Worm (Caenorhabditis elegans) whole organism, L4 larva: ENCODE data around the gene M163.10.

Experiments
- F10B5.3 ChIP-seq: sonication (generic microtip); optimal IDR thresholded peaks from 2 replicates; lab custom pipeline; 2016; ENCODE audit warnings: mild to moderate bottlenecking, missing genetic modification characterization, missing compliant biosample characterization
- F49E8.2 ChIP-seq: sonication (generic microtip); optimal IDR thresholded peaks from 2 replicates; lab custom pipeline; 2016; ENCODE audit warnings: missing compliant biosample characterization, mild to moderate bottlenecking, missing genetic modification characterization, borderline replicate concordance
- R02D3.7 ChIP-seq: fragments of 150-350 bp; sonication (generic microtip); optimal IDR thresholded peaks from 3 replicates; lab custom pipeline; 2014; ENCODE audit warnings: missing biosample characterization, missing genetic modification characterization
- T20F7.1 ChIP-seq: fragments of 200-800 bp; sonication (Bioruptor generic); optimal IDR thresholded peaks from 2 replicates; lab custom pipeline; 2018; ENCODE audit warnings: mild to moderate bottlenecking, missing genetic modification characterization, missing compliant biosample characterization
- ZK337.2 ChIP-seq: fragments of 200-800 bp; sonication (Bioruptor generic); IDR thresholded peaks from 2 replicates; pipeline ENCODE4 v1.3.6; 2022; ENCODE audit warnings: missing genetic modification reagents, missing genetic modification characterization, missing compliant biosample characterization
- ZK546.5 ChIP-seq, 2 experiments: sonication (generic microtip); optimal IDR thresholded peaks; 2 replicates each; lab custom pipeline; 2017; ENCODE audit warnings: missing biosample characterization in 2 of 2, missing genetic modification characterization in 2 of 2
- aha-1 ChIP-seq: fragments of 150-350 bp; peaks from one replicate; lab custom pipeline; 2014; ENCODE audit warnings: missing biosample characterization, missing genetic modification characterization
- arid-1 ChIP-seq: fragments of 200-800 bp; sonication (Bioruptor generic); conservative IDR thresholded peaks from 2 replicates; pipeline ENCODE4 v1.3.6; 2022; ENCODE audit warnings: missing genetic modification reagents, missing genetic modification characterization, missing compliant biosample characterization
- attf-4 ChIP-seq: sonication (generic microtip); optimal IDR thresholded peaks from 3 replicates; lab custom pipeline; 2017; ENCODE audit warnings: missing biosample characterization, missing genetic modification characterization
- ceh-28 ChIP-seq: fragments of 150-350 bp; optimal IDR thresholded peaks from 2 replicates; lab custom pipeline; 2014; ENCODE audit warnings: missing biosample characterization, missing genetic modification reagents, missing genetic modification characterization
- ceh-32 ChIP-seq: sonication (generic microtip); optimal IDR thresholded peaks from 2 replicates; lab custom pipeline; 2016; ENCODE audit warnings: mild to moderate bottlenecking, missing genetic modification characterization, missing compliant biosample characterization; ENCODE audit not compliant: poor library complexity
- ceh-44 ChIP-seq: fragments of 200-800 bp; sonication (Bioruptor generic); IDR thresholded peaks from 2 replicates; pipeline ENCODE4 v1.3.6; 2022; ENCODE audit warnings: missing genetic modification reagents, missing genetic modification characterization, missing compliant biosample characterization
- ceh-62 ChIP-seq: sonication (generic microtip); optimal IDR thresholded peaks from 2 replicates; lab custom pipeline; 2017; ENCODE audit warnings: missing biosample characterization, missing genetic modification characterization
- ces-1 ChIP-seq: fragments of 150-350 bp; sonication (generic microtip); optimal IDR thresholded peaks from 4 replicates; lab custom pipeline; 2014; ENCODE audit warnings: missing biosample characterization, missing genetic modification reagents, missing genetic modification characterization
- cey-2 ChIP-seq: sonication (generic microtip); optimal IDR thresholded peaks from 3 replicates; lab custom pipeline; 2017; ENCODE audit warnings: missing genetic modification characterization, mild to moderate bottlenecking, missing compliant biosample characterization, antibody characterized with exemption, borderline replicate concordance; ENCODE audit not compliant: insufficient read depth
- ctbp-1 ChIP-seq: fragments of 200-800 bp; sonication (Bioruptor generic); IDR thresholded peaks from 2 replicates; pipeline ENCODE4 v1.3.6; 2022; ENCODE audit warnings: missing genetic modification reagents, missing genetic modification characterization, missing compliant biosample characterization
- daf-16 ChIP-seq, 3 experiments: sonication (generic microtip); optimal IDR thresholded peaks; 2 replicates each; lab custom pipeline; 2016 to 2017; ENCODE audit warnings: missing genetic modification characterization in 3 of 3, missing genetic modification reagents in 3 of 3, mild to moderate bottlenecking in 2 of 3, missing compliant biosample characterization in 2 of 3, missing biosample characterization in 1 of 3, moderate library complexity in 1 of 3
- dmd-6 ChIP-seq: fragments of 200-800 bp; sonication (Bioruptor generic); IDR thresholded peaks from 2 replicates; pipeline ENCODE4 v1.3.6; 2022; ENCODE audit warnings: missing genetic modification reagents, missing genetic modification characterization, missing compliant biosample characterization
- dmd-8 ChIP-seq: fragments of 200-800 bp; sonication (Bioruptor generic); IDR thresholded peaks from 2 replicates; pipeline ENCODE4 v1.3.6; 2022; ENCODE audit warnings: missing genetic modification characterization, missing compliant biosample characterization
- duxl-1 ChIP-seq: sonication (generic microtip); optimal IDR thresholded peaks from 2 replicates; lab custom pipeline; 2016; ENCODE audit warnings: mild to moderate bottlenecking, missing genetic modification characterization, moderate library complexity, missing compliant biosample characterization; ENCODE audit not compliant: poor library complexity
- dve-1 ChIP-seq: sonication (generic microtip); optimal IDR thresholded peaks from 2 replicates; lab custom pipeline; 2017; ENCODE audit warnings: antibody characterized with exemption, mild to moderate bottlenecking, missing genetic modification characterization, missing compliant biosample characterization; ENCODE audit not compliant: insufficient read depth
- fos-1 ChIP-seq: fragments of 150-350 bp; optimal IDR thresholded peaks from 2 replicates; lab custom pipeline; 2014; ENCODE audit warnings: missing biosample characterization, missing genetic modification characterization
- gei-8 ChIP-seq: fragments of 200-800 bp; sonication (Bioruptor generic); optimal IDR thresholded peaks from 2 replicates; lab custom pipeline; 2018; ENCODE audit warnings: mild to moderate bottlenecking, missing genetic modification characterization, missing compliant biosample characterization
- hif-1 ChIP-seq, 2 experiments: sonication (generic microtip); optimal IDR thresholded peaks; 2 replicates each; lab custom pipeline; 2016 to 2017; ENCODE audit warnings: missing compliant biosample characterization in 2 of 2, missing genetic modification characterization in 2 of 2, missing genetic modification reagents in 2 of 2, missing genotype in 2 of 2, mild to moderate bottlenecking in 1 of 2
- hlh-30 ChIP-seq: sonication (generic microtip); optimal IDR thresholded peaks from 2 replicates; lab custom pipeline; 2017; ENCODE audit warnings: antibody characterized with exemption, mild to moderate bottlenecking, missing genetic modification characterization, missing compliant biosample characterization; ENCODE audit not compliant: insufficient read depth
- jun-1 ChIP-seq: fragments of 150-350 bp; optimal IDR thresholded peaks from 2 replicates; lab custom pipeline; 2014; ENCODE audit warnings: missing biosample characterization, missing genetic modification reagents, missing genetic modification characterization
- lin-38 ChIP-seq: fragments of 200-800 bp; sonication (Bioruptor generic); IDR thresholded peaks from 2 replicates; pipeline ENCODE4 v1.3.6; 2022; ENCODE audit warnings: missing genetic modification reagents, missing genetic modification characterization, missing compliant biosample characterization
- lin-39 ChIP-seq: fragments of 150-350 bp; optimal IDR thresholded peaks from 2 replicates; lab custom pipeline; 2014; ENCODE audit warnings: missing biosample characterization, missing genetic modification reagents, missing genetic modification characterization
- madf-5 ChIP-seq, 2 experiments: fragments of 200-800 bp; sonication (Bioruptor generic); IDR thresholded peaks; 2 replicates each; pipeline ENCODE4 v1.3.6; 2022; ENCODE audit warnings: missing compliant biosample characterization in 2 of 2, missing genetic modification characterization in 2 of 2
- mdl-1 ChIP-seq, 2 experiments: fragments of 150-350 bp in 1 of 2; sonication (generic microtip) in 1 of 2; optimal IDR thresholded peaks; 2 replicates each; lab custom pipeline; 2014 to 2017; ENCODE audit warnings: missing biosample characterization in 2 of 2, missing genetic modification characterization in 2 of 2
- mdt-29 ChIP-seq: fragments of 200-800 bp; sonication (Bioruptor generic); IDR thresholded peaks from 2 replicates; pipeline ENCODE4 v1.3.6; 2022; ENCODE audit warnings: missing genetic modification reagents, missing genetic modification characterization, missing compliant biosample characterization
- mep-1 ChIP-seq: fragments of 150-350 bp; sonication (generic microtip); optimal IDR thresholded peaks from 3 replicates; lab custom pipeline; 2014; ENCODE audit warnings: missing biosample characterization, missing genetic modification characterization
- mxl-2 ChIP-seq: fragments of 200-800 bp; sonication (Bioruptor generic); conservative IDR thresholded peaks from 2 replicates; pipeline ENCODE4 v1.3.6; 2022; ENCODE audit warnings: missing genetic modification reagents, missing genetic modification characterization, missing compliant biosample characterization
- mxl-3 ChIP-seq: fragments of 200-800 bp; sonication (Bioruptor generic); optimal IDR thresholded peaks from 2 replicates; lab custom pipeline; 2018; ENCODE audit warnings: mild to moderate bottlenecking, missing genetic modification characterization, missing compliant biosample characterization
- nhr-11 ChIP-seq: fragments of 150-350 bp; optimal IDR thresholded peaks from 2 replicates; lab custom pipeline; 2014; ENCODE audit warnings: missing biosample characterization, missing genetic modification characterization
- nhr-28 ChIP-seq: fragments of 150-350 bp; optimal IDR thresholded peaks from 2 replicates; lab custom pipeline; 2014; ENCODE audit warnings: missing biosample characterization, missing genetic modification characterization
- nhr-6 ChIP-seq: fragments of 150-350 bp; optimal IDR thresholded peaks from 2 replicates; lab custom pipeline; 2014; ENCODE audit warnings: missing biosample characterization, missing genetic modification characterization
- php-3 ChIP-seq: fragments of 200-800 bp; sonication (Bioruptor generic); IDR thresholded peaks from 2 replicates; pipeline ENCODE4 v1.3.6; 2022; ENCODE audit warnings: missing genetic modification reagents, missing genetic modification characterization, missing compliant biosample characterization
- pqm-1 ChIP-seq: sonication (generic microtip); optimal IDR thresholded peaks from 2 replicates; lab custom pipeline; 2017; ENCODE audit warnings: missing biosample characterization, missing genetic modification characterization
- set-16 ChIP-seq: fragments of 200-800 bp; sonication (Bioruptor generic); IDR thresholded peaks from 2 replicates; pipeline ENCODE4 v1.3.6; 2022; ENCODE audit warnings: missing genetic modification reagents, missing genetic modification characterization, missing compliant biosample characterization
- skn-1 ChIP-seq: fragments of 150-350 bp; optimal IDR thresholded peaks from 2 replicates; lab custom pipeline; 2014; ENCODE audit warnings: missing biosample characterization, missing genetic modification characterization
- snpc-1.2 ChIP-seq: fragments of 200-800 bp; sonication (Bioruptor generic); IDR thresholded peaks from 2 replicates; pipeline ENCODE4 v1.3.6; 2022; ENCODE audit warnings: missing genetic modification reagents, missing genetic modification characterization, missing compliant biosample characterization
- spr-3 ChIP-seq: fragments of 200-800 bp; sonication (Bioruptor generic); optimal IDR thresholded peaks from 2 replicates; lab custom pipeline; 2018; ENCODE audit warnings: mild to moderate bottlenecking, missing genetic modification characterization, missing compliant biosample characterization
- tag-97 ChIP-seq: fragments of 200-800 bp; sonication (Bioruptor generic); IDR thresholded peaks from 2 replicates; pipeline ENCODE4 v1.3.6; 2022; ENCODE audit warnings: missing genetic modification characterization, missing compliant biosample characterization
- tra-1 ChIP-seq: fragments of 200-800 bp; sonication (Bioruptor generic); IDR thresholded peaks from 2 replicates; pipeline ENCODE4 v1.3.6; 2022; ENCODE audit warnings: missing genetic modification reagents, missing genetic modification characterization, missing compliant biosample characterization
- unc-130 ChIP-seq: sonication (generic microtip); optimal IDR thresholded peaks from 2 replicates; lab custom pipeline; 2016; ENCODE audit warnings: missing genetic modification reagents, missing genetic modification characterization, missing compliant biosample characterization
- unc-62 ChIP-seq, 3 experiments: fragments of 150-350 bp in 1 of 3; sonication (generic microtip); optimal IDR thresholded peaks in 2 of 3; peaks in 1 of 3; 1 replicate in 1 of 3; 2 replicates in 2 of 3; lab custom pipeline; 2014 to 2017; ENCODE audit warnings: missing biosample characterization in 3 of 3, missing genetic modification characterization in 3 of 3, missing genetic modification reagents in 3 of 3, missing genotype in 1 of 3
- zag-1 ChIP-seq: fragments of 150-350 bp; optimal IDR thresholded peaks from 2 replicates; lab custom pipeline; 2014; ENCODE audit warnings: missing biosample characterization, missing genetic modification characterization
- zip-11 ChIP-seq: fragments of 200-800 bp; sonication (Bioruptor generic); IDR thresholded peaks from 2 replicates; pipeline ENCODE4 v1.3.6; 2022; ENCODE audit warnings: missing genetic modification characterization, missing compliant biosample characterization
- ztf-7 ChIP-seq: fragments of 150-350 bp; optimal IDR thresholded peaks from 2 replicates; lab custom pipeline; 2014; ENCODE audit warnings: missing biosample characterization, missing genetic modification characterization

M163.10 gene

ce11 chrX:14477338-14477737 lies 6.6 kb downstream of the M163.10 start (continued):
- TF ChIP-seq mxl-3 (GFP tag; lab: Kevin White, UChicago) = no peak
- no peak for TF ChIP-seq pqm-1
- TF ChIP-seq mxl-2 (GFP tag; lab: Robert Waterston, UW) = no peak
- TF ChIP-seq ztf-7 (tag; lab: Kevin White, UChicago) = no peak
- TF ChIP-seq ceh-62 = no peak
- no peak for TF ChIP-seq zag-1 (tag; lab: Kevin White, UChicago)
- no peak for TF ChIP-seq unc-130 (GFP tag; lab: Kevin White, UChicago)
- TF ChIP-seq php-3 (GFP tag; lab: Robert Waterston, UW) = no peak
- no peak for TF ChIP-seq nhr-6 (tag; lab: Kevin White, UChicago)
- no peak for TF ChIP-seq ZK337.2 (GFP tag; lab: Robert Waterston, UW)
- no peak for TF ChIP-seq ctbp-1 (GFP tag; lab: Robert Waterston, UW)
- 0 out of 2 replicates have a peak, but pooled peaks have one; percentile 20 for TF ChIP-seq ceh-44 (GFP tag; lab: Robert Waterston, UW)
- no peak for TF ChIP-seq arid-1 (GFP tag; lab: Robert Waterston, UW)
- TF ChIP-seq spr-3 (GFP tag; lab: Kevin White, UChicago) = no peak
- TF ChIP-seq nhr-11 = no peak
- TF ChIP-seq lin-38 (GFP tag; lab: Robert Waterston, UW) = no peak; the same call in 1 of the 2 replicates
- TF ChIP-seq nhr-28 (tag; lab: Kevin White, UChicago) = no peak
- no peak for TF ChIP-seq ceh-32 (tag; lab: Kevin White, UChicago)
- TF ChIP-seq ceh-28 (tag; lab: Kevin White, UChicago) = no peak
- TF ChIP-seq F10B5.3 (tag; lab: Kevin White, UChicago) = no peak
- TF ChIP-seq unc-62 (GFP tag; optimal IDR thresholded peaks at IDR 0.05 in 1 of 2; lab: Kevin White, UChicago) = no peak
- no peak for TF ChIP-seq unc-62 (tag; optimal IDR thresholded peaks at IDR 0.05; lab: Kevin White, UChicago)
- peak; percentile 57; the same call in 1 of the 2 replicates for TF ChIP-seq mdt-29 (GFP tag; lab: Robert Waterston, UW)
- no peak for TF ChIP-seq attf-4 (tag; lab: Kevin White, UChicago)
- TF ChIP-seq daf-16 (GFP tag; optimal IDR thresholded peaks at IDR 0.05; lab: Kevin White, UChicago) = no peak
- TF ChIP-seq daf-16 (tag; optimal IDR thresholded peaks at IDR 0.05; lab: Kevin White, UChicago) = peak; percentile 30
- TF ChIP-seq mep-1 (tag; lab: Kevin White, UChicago) = no peak
- TF ChIP-seq ZK546.5 (tag; optimal IDR thresholded peaks at IDR 0.05; lab: Kevin White, UChicago) = no peak
- TF ChIP-seq madf-5 (GFP tag; IDR thresholded peaks at IDR 0.05; lab: Robert Waterston, UW) = no peak
- TF ChIP-seq dmd-6 (GFP tag; lab: Robert Waterston, UW) = peak; percentile 30
- no peak for TF ChIP-seq zip-11 (GFP tag; lab: Robert Waterston, UW)
- peak; percentile 26; the same call in 1 of the 2 replicates for TF ChIP-seq tra-1 (GFP tag; lab: Robert Waterston, UW)
- no peak for TF ChIP-seq lin-39 (tag; lab: Kevin White, UChicago)
- TF ChIP-seq dmd-8 (GFP tag; lab: Robert Waterston, UW) = peak; percentile 68; the same call in 1 of the 2 replicates
- no peak for TF ChIP-seq cey-2 (tag; lab: Kevin White, UChicago)
- TF ChIP-seq duxl-1 (tag; lab: Kevin White, UChicago) = no peak
- TF ChIP-seq ces-1 = no peak
- no peak for TF ChIP-seq mdl-1 (tag; optimal IDR thresholded peaks at IDR 0.05; lab: Kevin White, UChicago)
- no peak for TF ChIP-seq hlh-30 (tag; lab: Kevin White, UChicago)
- no peak for TF ChIP-seq tag-97 (GFP tag; lab: Robert Waterston, UW)
- TF ChIP-seq skn-1 = no peak
- TF ChIP-seq set-16 = no peak
- no peak for TF ChIP-seq snpc-1.2 (GFP tag; lab: Robert Waterston, UW)
- TF ChIP-seq F49E8.2 (tag; lab: Kevin White, UChicago) = no peak
- TF ChIP-seq hif-1 (tag; optimal IDR thresholded peaks at IDR 0.05; lab: Kevin White, UChicago) = no peak
- no peak for TF ChIP-seq R02D3.7 (tag; lab: Kevin White, UChicago)
- TF ChIP-seq aha-1 (tag; lab: Kevin White, UChicago) = no peak
- TF ChIP-seq T20F7.1 (GFP tag; lab: Kevin White, UChicago) = no peak
- TF ChIP-seq fos-1 (tag; lab: Kevin White, UChicago) = no peak
- no peak for TF ChIP-seq jun-1 (tag; lab: Kevin White, UChicago)
- peak; percentile 27 for TF ChIP-seq dve-1
- TF ChIP-seq gei-8 (GFP tag; lab: Kevin White, UChicago) = no peak
